Worm (Caenorhabditis elegans) whole organism, mixed stage, embryonic: ENCODE results near the gene ZK792.4.

Source experiments
- M03D4.4 ChIP-seq: sonication (generic microtip); optimal IDR thresholded peaks from 2 replicates; lab custom pipeline; 2017; ENCODE audit warnings: mild to moderate bottlenecking, missing genetic modification characterization, missing compliant biosample characterization
- bed-3 ChIP-seq: fragments of 200-800 bp; sonication (Bioruptor generic); optimal IDR thresholded peaks from 3 replicates; lab custom pipeline; 2018; ENCODE audit warnings: mild to moderate bottlenecking, missing genetic modification characterization, moderate library complexity, missing compliant biosample characterization
- blmp-1 ChIP-seq: fragments of 150-350 bp; optimal IDR thresholded peaks from 2 replicates; lab custom pipeline; 2014; ENCODE audit warnings: missing biosample characterization, missing genetic modification characterization
- ceh-39 ChIP-seq: fragments of 150-350 bp; optimal IDR thresholded peaks from 2 replicates; lab custom pipeline; 2014; ENCODE audit warnings: missing biosample characterization, missing genetic modification characterization
- ceh-43 ChIP-seq: fragments of 200-800 bp; sonication (Bioruptor generic); optimal IDR thresholded peaks from 2 replicates; lab custom pipeline; 2018; ENCODE audit warnings: mild to moderate bottlenecking, missing genetic modification characterization, moderate library complexity, missing compliant biosample characterization
- ceh-83 ChIP-seq: fragments of 200-800 bp; sonication (Bioruptor generic); optimal IDR thresholded peaks from 2 replicates; lab custom pipeline; 2018; ENCODE audit warnings: mild to moderate bottlenecking, missing genetic modification characterization, missing compliant biosample characterization
- ces-1 ChIP-seq: fragments of 150-350 bp; optimal IDR thresholded peaks from 2 replicates; lab custom pipeline; 2014; ENCODE audit warnings: missing biosample characterization, missing genetic modification reagents, missing genetic modification characterization
- cnd-1 ChIP-seq: fragments of 200-800 bp; sonication (Bioruptor generic); optimal IDR thresholded peaks from 2 replicates; lab custom pipeline; 2018; ENCODE audit warnings: mild to moderate bottlenecking, missing genetic modification characterization, missing compliant biosample characterization
- drap-1 ChIP-seq: fragments of 200-800 bp; sonication (Bioruptor generic); optimal IDR thresholded peaks from 3 replicates; lab custom pipeline; 2018; ENCODE audit warnings: mild to moderate bottlenecking, missing genetic modification characterization, missing compliant biosample characterization
- elt-1 ChIP-seq: sonication (generic microtip); optimal IDR thresholded peaks from 2 replicates; lab custom pipeline; 2017; ENCODE audit warnings: missing genetic modification characterization, mild to moderate bottlenecking, missing compliant biosample characterization, antibody characterized with exemption, moderate library complexity, borderline replicate concordance; ENCODE audit not compliant: insufficient read depth
- elt-3 ChIP-seq: fragments of 150-350 bp; optimal IDR thresholded peaks from 2 replicates; lab custom pipeline; 2014; ENCODE audit warnings: missing biosample characterization, missing genetic modification characterization
- flh-1 ChIP-seq: fragments of 200-800 bp; sonication (Bioruptor generic); optimal IDR thresholded peaks from 2 replicates; lab custom pipeline; 2018; ENCODE audit warnings: mild to moderate bottlenecking, missing genetic modification characterization, moderate library complexity, missing compliant biosample characterization
- ham-2 ChIP-seq: fragments of 200-800 bp; sonication (Bioruptor generic); optimal IDR thresholded peaks from 2 replicates; lab custom pipeline; 2018; ENCODE audit warnings: mild to moderate bottlenecking, missing genetic modification characterization, missing compliant biosample characterization
- hlh-1 ChIP-seq: fragments of 150-350 bp; optimal IDR thresholded peaks from 2 replicates; lab custom pipeline; 2014; ENCODE audit warnings: missing biosample characterization, missing genetic modification reagents, missing genetic modification characterization
- lin-13 ChIP-seq: fragments of 150-350 bp; optimal IDR thresholded peaks from 2 replicates; lab custom pipeline; 2014; ENCODE audit warnings: missing biosample characterization, missing genetic modification characterization
- lin-32 ChIP-seq: fragments of 200-800 bp; sonication (Bioruptor generic); optimal IDR thresholded peaks from 2 replicates; lab custom pipeline; 2018; ENCODE audit warnings: mild to moderate bottlenecking, missing genetic modification characterization, missing compliant biosample characterization
- lsy-2 ChIP-seq: fragments of 150-350 bp; optimal IDR thresholded peaks from 2 replicates; lab custom pipeline; 2014; ENCODE audit warnings: missing biosample characterization, missing genetic modification characterization
- mab-5 ChIP-seq: fragments of 150-350 bp; optimal IDR thresholded peaks from 2 replicates; lab custom pipeline; 2014; ENCODE audit warnings: missing biosample characterization, missing genetic modification characterization
- mep-1 ChIP-seq: fragments of 150-350 bp; optimal IDR thresholded peaks from 2 replicates; lab custom pipeline; 2017; ENCODE audit warnings: missing biosample characterization, missing genetic modification reagents, missing genetic modification characterization, inconsistent platforms
- mls-2 ChIP-seq: sonication (generic microtip); optimal IDR thresholded peaks from 2 replicates; lab custom pipeline; 2016; ENCODE audit warnings: mild to moderate bottlenecking, missing genetic modification characterization, moderate library complexity, missing compliant biosample characterization
- nhr-12 ChIP-seq: fragments of 150-350 bp; optimal IDR thresholded peaks from 2 replicates; lab custom pipeline; 2014; ENCODE audit warnings: missing biosample characterization, missing genetic modification characterization
- nhr-2 ChIP-seq: fragments of 150-350 bp; optimal IDR thresholded peaks from 2 replicates; lab custom pipeline; 2014; ENCODE audit warnings: missing biosample characterization, missing genetic modification characterization
- nhr-237 ChIP-seq: fragments of 150-350 bp; optimal IDR thresholded peaks from 2 replicates; lab custom pipeline; 2014; ENCODE audit warnings: missing biosample characterization, missing genetic modification characterization
- nhr-28 ChIP-seq: fragments of 150-350 bp; optimal IDR thresholded peaks from 2 replicates; lab custom pipeline; 2014; ENCODE audit warnings: missing biosample characterization, missing genetic modification characterization
- nhr-76 ChIP-seq: sonication (generic microtip); optimal IDR thresholded peaks from 2 replicates; lab custom pipeline; 2017; ENCODE audit warnings: missing biosample characterization, missing genetic modification characterization
- pha-4 ChIP-seq: fragments of 150-350 bp; optimal IDR thresholded peaks from 2 replicates; lab custom pipeline; 2018; ENCODE audit warnings: missing biosample characterization, missing genetic modification reagents, missing genetic modification characterization
- sem-2 ChIP-seq: fragments of 200-800 bp; sonication (Bioruptor generic); optimal IDR thresholded peaks from 2 replicates; lab custom pipeline; 2018; ENCODE audit warnings: mild to moderate bottlenecking, missing genetic modification characterization, missing compliant biosample characterization
- snpc-4 ChIP-seq: fragments of 150-350 bp; optimal IDR thresholded peaks from 2 replicates; lab custom pipeline; 2014; ENCODE audit warnings: missing biosample characterization, missing genetic modification characterization
- sptf-1 ChIP-seq: sonication (generic microtip); optimal IDR thresholded peaks from 2 replicates; lab custom pipeline; 2017; ENCODE audit warnings: mild to moderate bottlenecking, missing genetic modification characterization, moderate library complexity, missing compliant biosample characterization
- tbx-8 ChIP-seq: fragments of 200-800 bp; sonication (Bioruptor generic); optimal IDR thresholded peaks from 2 replicates; lab custom pipeline; 2018; ENCODE audit warnings: mild to moderate bottlenecking, missing genetic modification characterization, moderate library complexity, missing compliant biosample characterization
- unc-120 ChIP-seq: sonication (generic microtip); optimal IDR thresholded peaks from 2 replicates; lab custom pipeline; 2017; ENCODE audit warnings: missing genetic modification characterization, missing compliant biosample characterization; ENCODE audit not compliant: poor library complexity, severe bottlenecking
- unc-39 ChIP-seq: fragments of 150-350 bp; optimal IDR thresholded peaks from 2 replicates; lab custom pipeline; 2014; ENCODE audit warnings: missing biosample characterization, missing genetic modification characterization
- unc-62 ChIP-seq: fragments of 150-350 bp; optimal IDR thresholded peaks from 2 replicates; lab custom pipeline; 2014; ENCODE audit warnings: missing biosample characterization, missing genetic modification reagents, missing genetic modification characterization
- zip-8 ChIP-seq: fragments of 150-350 bp; optimal IDR thresholded peaks from 2 replicates; lab custom pipeline; 2014; ENCODE audit warnings: missing biosample characterization, missing genetic modification characterization
- ztf-11 ChIP-seq: fragments of 150-350 bp; optimal IDR thresholded peaks from 2 replicates; lab custom pipeline; 2014; ENCODE audit warnings: missing biosample characterization, missing genetic modification characterization

ZK792.4 gene

ce11 chrIV:11681905-11682304 is at the start of gene ZK792.4:
TSS of gene ZK792.4 (minus strand) at chrIV:11682005.
- no peak for TF ChIP-seq ces-1 (GFP tag; lab: Kevin White, UChicago)
- no peak for TF ChIP-seq M03D4.4 (tag; lab: Kevin White, UChicago)
- TF ChIP-seq zip-8 (tag; lab: Kevin White, UChicago): no peak
- TF ChIP-seq nhr-28 (tag; lab: Kevin White, UChicago): no peak
- no peak for TF ChIP-seq pha-4 (tag; lab: Kevin White, UChicago)
- TF ChIP-seq ceh-43 (GFP tag; lab: Kevin White, UChicago): no peak
- no peak for TF ChIP-seq unc-120
- no peak for TF ChIP-seq sptf-1 (tag; lab: Kevin White, UChicago)
- no peak for TF ChIP-seq hlh-1
- TF ChIP-seq nhr-76 (tag; lab: Kevin White, UChicago): no peak

DNA sequence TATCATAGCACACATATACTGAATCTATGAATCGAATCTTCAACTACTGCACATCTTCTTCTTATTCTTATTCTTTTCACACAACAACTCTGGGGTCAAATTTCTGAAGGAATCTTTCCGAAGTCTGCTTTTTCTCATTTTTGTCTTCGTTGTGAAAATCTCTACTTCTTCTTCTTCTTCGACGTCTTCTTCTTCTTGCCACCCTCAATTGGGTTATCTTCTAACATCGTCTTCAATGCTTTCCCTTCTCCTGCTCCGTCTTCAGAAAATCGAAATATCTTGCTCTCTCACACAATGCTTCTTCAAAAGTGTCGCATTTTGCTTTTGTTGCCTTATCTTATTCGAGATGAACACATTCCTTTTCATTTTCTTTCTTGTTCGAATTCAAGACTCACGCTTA is 41.5 kb upstream of the ZK792.4 start:
- peak; percentile 94 for TF ChIP-seq ces-1 (GFP tag; lab: Kevin White, UChicago)
- no peak for TF ChIP-seq sem-2

DNA sequence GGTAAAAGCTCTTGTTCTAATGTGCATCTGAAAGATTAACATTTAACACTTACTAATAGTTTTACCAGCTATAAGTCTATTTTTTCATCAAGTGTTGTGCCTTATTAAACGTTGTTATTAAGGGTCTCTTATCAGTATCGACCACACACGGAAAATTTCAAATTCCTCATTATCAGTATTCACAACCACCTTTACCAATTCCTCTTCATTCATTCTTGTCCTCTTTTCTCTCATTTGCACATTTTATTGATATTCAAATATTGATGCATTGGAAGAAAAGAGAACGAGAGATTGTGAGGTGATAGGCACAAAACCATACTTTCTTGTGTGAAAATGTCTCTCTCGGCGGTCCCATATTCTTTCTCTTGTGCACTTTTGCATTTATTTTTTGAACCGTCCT is 40.1 kb upstream of the ZK792.4 start:
- no peak for TF ChIP-seq M03D4.4 (tag; lab: Kevin White, UChicago)
- TF ChIP-seq lin-32 (GFP tag; lab: Kevin White, UChicago): no peak
- TF ChIP-seq unc-120: no peak
- TF ChIP-seq tbx-8 (GFP tag; lab: Kevin White, UChicago): no peak
- TF ChIP-seq bed-3: no peak
- no peak for TF ChIP-seq mep-1 (tag; lab: Kevin White, UChicago)
- no peak for TF ChIP-seq blmp-1 (tag; lab: Kevin White, UChicago)
- no peak for TF ChIP-seq cnd-1 (tag; lab: Kevin White, UChicago)

ce11 chrIV:11718653-11719052 is 36.8 kb upstream of the ZK792.4 start:
- TF ChIP-seq unc-62 (no peak), blmp-1 (tag; lab: Kevin White, UChicago) (peak; percentile 47)

DNA sequence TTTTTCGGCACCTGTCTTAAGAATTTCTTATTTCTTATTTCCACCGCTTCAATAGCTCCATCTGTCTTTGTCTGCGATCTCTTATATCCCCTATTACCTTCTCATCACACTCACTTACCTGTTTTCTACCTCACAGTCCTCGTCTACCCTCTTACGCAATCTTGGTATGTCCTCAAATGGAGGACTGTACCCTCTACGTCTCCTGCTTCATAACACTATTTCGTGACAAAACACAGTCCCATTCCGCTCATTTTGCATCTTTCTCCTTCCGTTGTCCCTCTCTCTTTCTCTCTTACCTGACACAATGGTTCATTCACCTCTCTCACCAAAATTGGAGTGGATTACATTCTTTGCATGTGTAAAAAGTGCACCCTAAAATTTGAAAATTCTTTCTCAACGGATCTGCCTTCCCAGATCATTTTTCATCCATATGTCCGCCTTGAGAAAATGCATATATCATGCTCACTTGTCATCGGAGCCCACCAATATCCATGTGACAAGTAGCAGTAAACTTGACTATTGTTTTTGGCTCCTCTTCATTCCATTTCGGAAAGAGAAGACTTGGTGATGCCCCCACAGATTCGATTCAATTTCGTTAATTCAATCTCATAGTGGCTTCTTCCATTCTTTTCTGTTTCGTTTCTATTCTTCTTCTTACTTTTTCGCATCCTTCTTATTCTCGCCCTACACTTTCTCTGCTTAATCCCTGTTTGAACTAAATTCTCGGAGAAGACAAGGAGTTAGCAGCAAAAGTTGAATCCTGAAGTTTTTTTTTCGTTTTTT is 35.5 kb upstream of the ZK792.4 start:
- TF ChIP-seq unc-62: no peak
- no peak for TF ChIP-seq ham-2 (GFP tag; lab: Kevin White, UChicago)
- TF ChIP-seq zip-8 (tag; lab: Kevin White, UChicago): peak; percentile 69
- TF ChIP-seq lin-13 (tag; lab: Kevin White, UChicago): no peak
- no peak for TF ChIP-seq sptf-1 (tag; lab: Kevin White, UChicago)
- no peak for TF ChIP-seq flh-1 (GFP tag; lab: Kevin White, UChicago)
- no peak for TF ChIP-seq blmp-1 (tag; lab: Kevin White, UChicago)
- TF ChIP-seq lin-32 (GFP tag; lab: Kevin White, UChicago): no peak
- TF ChIP-seq pha-4 (tag; lab: Kevin White, UChicago): no peak
- no peak for TF ChIP-seq drap-1
- no peak for TF ChIP-seq nhr-237 (tag; lab: Kevin White, UChicago)
- TF ChIP-seq nhr-76 (tag; lab: Kevin White, UChicago): no peak
- peak; percentile 34 for TF ChIP-seq cnd-1 (tag; lab: Kevin White, UChicago)
- no peak for TF ChIP-seq hlh-1
- TF ChIP-seq nhr-28 (tag; lab: Kevin White, UChicago): no peak
- TF ChIP-seq ces-1 (GFP tag; lab: Kevin White, UChicago): peak; percentile 98
- TF ChIP-seq tbx-8 (GFP tag; lab: Kevin White, UChicago): no peak
- no peak for TF ChIP-seq mab-5 (tag; lab: Kevin White, UChicago)
- TF ChIP-seq unc-120: no peak
- TF ChIP-seq sem-2: no peak
- no peak for TF ChIP-seq nhr-12 (tag; lab: Kevin White, UChicago)
- no peak for TF ChIP-seq unc-39 (tag; lab: Kevin White, UChicago)
- TF ChIP-seq mep-1 (tag; lab: Kevin White, UChicago): no peak
- TF ChIP-seq elt-1 (tag; lab: Kevin White, UChicago): no peak
- no peak for TF ChIP-seq ztf-11 (tag; lab: Kevin White, UChicago)
- peak; percentile 1 for TF ChIP-seq ceh-39 (tag; lab: Kevin White, UChicago)
- no peak for TF ChIP-seq elt-3
- TF ChIP-seq ceh-43 (GFP tag; lab: Kevin White, UChicago): no peak
- peak; percentile 99 for TF ChIP-seq nhr-2
- TF ChIP-seq M03D4.4 (tag; lab: Kevin White, UChicago): no peak
- TF ChIP-seq bed-3: no peak
- TF ChIP-seq lsy-2 (tag; lab: Kevin White, UChicago): no peak
- TF ChIP-seq mls-2 (tag; lab: Kevin White, UChicago): peak; percentile 30
- TF ChIP-seq snpc-4: no peak
- TF ChIP-seq ceh-83: no peak
